Fruit fly (Drosophila melanogaster) whole organism, embryonic: ENCODE measurements around the gene CG4949.

Experiments
- Abd-B ChIP-seq: fragments of 200-800 bp; sonication (Bioruptor generic); optimal IDR thresholded peaks from 2 replicates; lab custom pipeline; 2018; ENCODE audit warnings: missing biosample characterization, mild to moderate bottlenecking, missing genetic modification characterization, moderate library complexity
- Ada2b ChIP-seq: fragments of 200-800 bp; sonication (Bioruptor generic); IDR thresholded peaks from 2 replicates; pipeline ENCODE4 v1.3.6; 2022; ENCODE audit warnings: missing biosample characterization, missing genetic modification characterization
- B-H2 ChIP-seq: fragments of 200-800 bp; sonication (Bioruptor generic); optimal IDR thresholded peaks from 2 replicates; lab custom pipeline; 2018; ENCODE audit warnings: missing biosample characterization, mild to moderate bottlenecking, missing genetic modification characterization
- CG10565 ChIP-seq: fragments of 200-800 bp; sonication (Bioruptor generic); optimal IDR thresholded peaks from 3 replicates; lab custom pipeline; 2016; ENCODE audit warnings: missing biosample characterization, mild to moderate bottlenecking, missing genetic modification characterization
- CG11695 ChIP-seq: fragments of 200-800 bp; sonication (Bioruptor generic); IDR thresholded peaks from 3 replicates; pipeline ENCODE4 v1.3.6; 2022; ENCODE audit warnings: missing biosample characterization, missing genetic modification characterization
- CG12155 ChIP-seq: fragments of 200-800 bp; sonication (Bioruptor generic); optimal IDR thresholded peaks from 3 replicates; lab custom pipeline; 2016; ENCODE audit warnings: missing biosample characterization, missing genetic modification characterization
- CG12219 ChIP-seq: fragments of 200-800 bp; sonication (Bioruptor generic); optimal IDR thresholded peaks from 3 replicates; lab custom pipeline; 2018; ENCODE audit warnings: missing biosample characterization, mild to moderate bottlenecking, missing genetic modification characterization
- CG12942 ChIP-seq: fragments of 200-800 bp; sonication (Bioruptor generic); optimal IDR thresholded peaks from 3 replicates; lab custom pipeline; 2016; ENCODE audit warnings: missing biosample characterization, missing genetic modification characterization
- CG14667 ChIP-seq: fragments of 200-800 bp; sonication (Bioruptor generic); IDR thresholded peaks from 2 replicates; pipeline ENCODE4 v1.3.6; 2022; ENCODE audit warnings: missing biosample characterization, missing genetic modification characterization
- CG15514 ChIP-seq: fragments of 200-800 bp; sonication (Bioruptor generic); optimal IDR thresholded peaks from 3 replicates; lab custom pipeline; 2017; ENCODE audit warnings: missing biosample characterization, missing genetic modification characterization, mild to moderate bottlenecking, moderate library complexity, missing genetic modification reagents
- CG16815 ChIP-seq: fragments of 200-800 bp; sonication (Bioruptor generic); optimal IDR thresholded peaks from 3 replicates; lab custom pipeline; 2017; ENCODE audit warnings: missing biosample characterization, mild to moderate bottlenecking, missing genetic modification characterization
- CG17359 ChIP-seq: fragments of 200-800 bp; sonication (Bioruptor generic); optimal IDR thresholded peaks from 3 replicates; lab custom pipeline; 2018; ENCODE audit warnings: missing biosample characterization, mild to moderate bottlenecking, missing genetic modification characterization, moderate library complexity
- CG18262 ChIP-seq: fragments of 200-800 bp; optimal IDR thresholded peaks from 3 replicates; lab custom pipeline; 2019; ENCODE audit warnings: missing biosample characterization, mild to moderate bottlenecking, missing genetic modification characterization, moderate library complexity
- CG33557 ChIP-seq: fragments of 200-800 bp; sonication (Bioruptor generic); optimal IDR thresholded peaks from 2 replicates; lab custom pipeline; 2019; ENCODE audit warnings: missing biosample characterization, mild to moderate bottlenecking, missing genetic modification characterization, moderate library complexity
- CG7372 ChIP-seq: fragments of 200-800 bp; sonication (Bioruptor generic); IDR thresholded peaks from 2 replicates; pipeline ENCODE4 v1.3.6; 2022; ENCODE audit warnings: missing biosample characterization, missing genetic modification characterization
- CG9932 ChIP-seq: fragments of 200-800 bp; sonication (Bioruptor generic); IDR thresholded peaks from 2 replicates; pipeline ENCODE4 v1.3.6; 2022; ENCODE audit warnings: missing biosample characterization, missing genetic modification characterization
- D19B ChIP-seq: fragments of 200-800 bp; sonication (Bioruptor generic); optimal IDR thresholded peaks from 2 replicates; lab custom pipeline; 2017; ENCODE audit warnings: missing biosample characterization, mild to moderate bottlenecking, missing genetic modification characterization
- ERR ChIP-seq: fragments of 200-800 bp; sonication (Bioruptor generic); optimal IDR thresholded peaks from 2 replicates; lab custom pipeline; 2016; ENCODE audit warnings: missing biosample characterization, missing genetic modification characterization
- Ets97D ChIP-seq: fragments of 200-800 bp; sonication (Bioruptor generic); optimal IDR thresholded peaks from 3 replicates; lab custom pipeline; 2016; ENCODE audit warnings: missing biosample characterization, missing genetic modification characterization
- HLH3B ChIP-seq: fragments of 200-800 bp; sonication (Bioruptor generic); IDR thresholded peaks from 2 replicates; pipeline ENCODE4 v1.3.6; 2022; ENCODE audit warnings: missing biosample characterization, missing genetic modification characterization
- HLH4C ChIP-seq: fragments of 200-800 bp; sonication (Bioruptor generic); IDR thresholded peaks from 3 replicates; pipeline ENCODE4 v1.3.6; 2022; ENCODE audit warnings: missing biosample characterization, missing genetic modification characterization; ENCODE audit not compliant: partially characterized antibody
- Med ChIP-seq: fragments of 200-800 bp; sonication (Bioruptor generic); peaks from one replicate; lab custom pipeline; 2016; ENCODE audit warnings: missing biosample characterization, missing genetic modification characterization, mild to moderate bottlenecking, inconsistent platforms, moderate library complexity
- Mrtf ChIP-seq: fragments of 200-800 bp; sonication (Bioruptor generic); IDR thresholded peaks from 3 replicates; pipeline ENCODE4 v1.3.6; 2022; ENCODE audit warnings: missing biosample characterization, missing genetic modification characterization
- Myb ChIP-seq: fragments of 200-800 bp; sonication (Bioruptor generic); optimal IDR thresholded peaks from 2 replicates; lab custom pipeline; 2016; ENCODE audit warnings: missing biosample characterization, missing genetic modification characterization
- NFAT ChIP-seq: fragments of 200-800 bp; sonication (Bioruptor generic); IDR thresholded peaks from 2 replicates; pipeline ENCODE4 v1.3.6; 2022; ENCODE audit warnings: missing biosample characterization, missing genetic modification characterization
- Neu2 ChIP-seq: fragments of 200-800 bp; sonication (Bioruptor generic); optimal IDR thresholded peaks from 3 replicates; lab custom pipeline; 2016; ENCODE audit warnings: missing biosample characterization, missing genetic modification characterization, borderline replicate concordance
- Nf-YC ChIP-seq: fragments of 200-800 bp; optimal IDR thresholded peaks from 3 replicates; lab custom pipeline; 2019; ENCODE audit warnings: missing biosample characterization, mild to moderate bottlenecking, missing genetic modification characterization, moderate library complexity
- Pdp1 ChIP-seq, 2 experiments: fragments of 200-800 bp; sonication (Bioruptor generic); optimal IDR thresholded peaks; 3 replicates each; lab custom pipeline; 2016; ENCODE audit warnings: missing biosample characterization in 2 of 2, missing genetic modification characterization in 2 of 2, mild to moderate bottlenecking in 1 of 2, moderate library complexity in 1 of 2
- Ssrp ChIP-seq: fragments of 200-800 bp; sonication (Bioruptor generic); optimal IDR thresholded peaks from 2 replicates; lab custom pipeline; 2018; ENCODE audit warnings: missing biosample characterization, mild to moderate bottlenecking, missing genetic modification characterization, moderate library complexity
- Stat92E ChIP-seq, 3 experiments: fragments of >200 bp in 2 of 3; fragments of 200-800 bp in 1 of 3; sonication (Bioruptor generic) in 1 of 3; optimal IDR thresholded peaks; 2 replicates each; lab custom pipeline; 2017 to 2019; ENCODE audit warnings: missing biosample characterization in 3 of 3, missing genetic modification characterization in 3 of 3, mild to moderate bottlenecking in 1 of 3, moderate library complexity in 1 of 3
- Xrp1 ChIP-seq: fragments of 200-800 bp; sonication (Bioruptor generic); IDR thresholded peaks from 2 replicates; pipeline ENCODE4 v1.3.6; 2022; ENCODE audit warnings: missing biosample characterization, missing genetic modification characterization
- al ChIP-seq: fragments of 200-800 bp; sonication (Bioruptor generic); IDR thresholded peaks from 2 replicates; pipeline ENCODE4 v1.3.6; 2022; ENCODE audit warnings: missing biosample characterization, missing genetic modification characterization
- bbx ChIP-seq: fragments of 200-800 bp; sonication (Bioruptor generic); IDR thresholded peaks from 2 replicates; pipeline ENCODE4 v1.3.6; 2022; ENCODE audit warnings: missing biosample characterization, missing genetic modification characterization; ENCODE audit not compliant: partially characterized antibody
- cato ChIP-seq: fragments of 200-800 bp; sonication (Bioruptor generic); optimal IDR thresholded peaks from 2 replicates; lab custom pipeline; 2016; ENCODE audit warnings: missing biosample characterization, missing genetic modification characterization, borderline replicate concordance
- croc ChIP-seq: fragments of 200-800 bp; sonication (Bioruptor generic); conservative IDR thresholded peaks from 3 replicates; pipeline ENCODE4 v1.3.6; 2022; ENCODE audit warnings: missing biosample characterization, missing genetic modification characterization
- exex ChIP-seq: fragments of 200-800 bp; sonication (Bioruptor generic); optimal IDR thresholded peaks from 4 replicates; lab custom pipeline; 2018; ENCODE audit warnings: missing biosample characterization, mild to moderate bottlenecking, missing genetic modification characterization, moderate library complexity
- grau ChIP-seq: fragments of 200-800 bp; optimal IDR thresholded peaks from 3 replicates; lab custom pipeline; 2019; ENCODE audit warnings: missing biosample characterization, mild to moderate bottlenecking, missing genetic modification characterization, moderate library complexity
- gsb-n ChIP-seq: fragments of 200-800 bp; sonication (Bioruptor generic); optimal IDR thresholded peaks from 3 replicates; lab custom pipeline; 2018; ENCODE audit warnings: missing biosample characterization, mild to moderate bottlenecking, missing genetic modification characterization
- jigr1 ChIP-seq: fragments of 200-800 bp; sonication (Bioruptor generic); IDR thresholded peaks from 3 replicates; pipeline ENCODE4 v1.3.6; 2022; ENCODE audit warnings: missing biosample characterization, missing genetic modification characterization
- lab ChIP-seq: fragments of 200-800 bp; sonication (Bioruptor generic); optimal IDR thresholded peaks from 3 replicates; lab custom pipeline; 2017; ENCODE audit warnings: missing biosample characterization, missing genetic modification characterization, mild to moderate bottlenecking, moderate library complexity, missing genetic modification reagents
- nom ChIP-seq: fragments of 200-800 bp; sonication (Bioruptor generic); optimal IDR thresholded peaks from 2 replicates; lab custom pipeline; 2017; ENCODE audit warnings: missing biosample characterization, missing genetic modification characterization, mild to moderate bottlenecking, moderate library complexity, missing genetic modification reagents
- odd ChIP-seq: fragments of 200-800 bp; sonication (Bioruptor generic); optimal IDR thresholded peaks from 2 replicates; lab custom pipeline; 2017; ENCODE audit warnings: missing biosample characterization, mild to moderate bottlenecking, missing genetic modification characterization
- sens-2 ChIP-seq: fragments of 200-800 bp; sonication (Bioruptor generic); IDR thresholded peaks from 2 replicates; pipeline ENCODE4 v1.3.6; 2022; ENCODE audit warnings: missing biosample characterization, missing genetic modification characterization
- slbo ChIP-seq: fragments of 200-800 bp; sonication (Bioruptor generic); IDR thresholded peaks from 2 replicates; pipeline ENCODE4 v1.3.6; 2022; ENCODE audit warnings: missing biosample characterization, missing genetic modification characterization
- ssp ChIP-seq: fragments of 200-800 bp; sonication (Bioruptor generic); IDR thresholded peaks from 2 replicates; pipeline ENCODE4 v1.3.6; 2022; ENCODE audit warnings: missing biosample characterization, missing genetic modification characterization
- tin ChIP-seq: fragments of 200-800 bp; sonication (Bioruptor generic); optimal IDR thresholded peaks from 3 replicates; lab custom pipeline; 2016; ENCODE audit warnings: missing biosample characterization, missing genetic modification characterization
- unc-4 ChIP-seq: fragments of 200-800 bp; sonication (Bioruptor generic); IDR thresholded peaks from 2 replicates; pipeline ENCODE4 v1.3.6; 2022; ENCODE audit warnings: missing biosample characterization, missing genetic modification characterization; ENCODE audit not compliant: partially characterized antibody
- zen2 ChIP-seq: fragments of 200-800 bp; sonication (Bioruptor generic); IDR thresholded peaks from 3 replicates; pipeline ENCODE4 v1.3.6; 2022; ENCODE audit warnings: missing biosample characterization, missing genetic modification characterization; ENCODE audit not compliant: partially characterized antibody

The CG4949 gene

dm6 chrX:17129733-17130466, 51.3 kb downstream of the CG4949 start (continued):
- TF ChIP-seq NFAT (GFP tag; lab: Robert Waterston, UW) (peak; percentile 53; the same call in 1 of the 2 replicates), CG9932 (GFP tag; lab: Robert Waterston, UW) (no peak; the same call in none of the 2 replicates), HLH3B (GFP tag; lab: Robert Waterston, UW) (peak; percentile 82), unc-4 (GFP tag; lab: Robert Waterston, UW) (no peak), Med (GFP tag; lab: Kevin White, UChicago) (peak; percentile 90), Myb (GFP tag; lab: Kevin White, UChicago) (no peak), odd (GFP tag; lab: Kevin White, UChicago) (peak; percentile 72), gsb-n (tag; lab: Kevin White, UChicago) (peak; percentile 86), al (peak; percentile 74), Ets97D (no peak), Stat92E (GFP tag; optimal IDR thresholded peaks at IDR 0.05; lab: Kevin White, UChicago) (no peak), zen2 (no peak), CG12219 (GFP tag; lab: Kevin White, UChicago) (peak; percentile 27), CG12942 (GFP tag; lab: Kevin White, UChicago) (peak; percentile 53), CG15514 (GFP tag; lab: Kevin White, UChicago) (peak; percentile 63), B-H2 (peak; percentile 13), ERR (GFP tag; lab: Kevin White, UChicago) (no peak), croc (GFP tag; lab: Robert Waterston, UW) (peak; percentile 45), ssp (GFP tag; lab: Robert Waterston, UW) (peak; percentile 54; the same call in 1 of the 2 replicates), bbx (no peak), CG16815 (GFP tag; lab: Kevin White, UChicago) (peak; percentile 9), Ada2b (peak; percentile 72), Ssrp (peak; percentile 70), cato (GFP tag; lab: Kevin White, UChicago) (peak; percentile 42), D19B (GFP tag; lab: Kevin White, UChicago) (peak; percentile 68), exex (tag; lab: Kevin White, UChicago) (peak; percentile 62), Nf-YC (tag; lab: Kevin White, UChicago) (peak; percentile 73), CG18262 (tag; lab: Kevin White, UChicago) (peak; percentile 87), CG17359 (tag; lab: Kevin White, UChicago) (peak; percentile 92), CG7372 (GFP tag; lab: Robert Waterston, UW) (peak; percentile 47; the same call in 1 of the 2 replicates), jigr1 (GFP tag; lab: Robert Waterston, UW) (no peak), sens-2 (GFP tag; lab: Robert Waterston, UW) (peak; percentile 41; the same call in 1 of the 2 replicates), lab (peak; percentile 91), Pdp1 (GFP tag; optimal IDR thresholded peaks at IDR 0.05; lab: Kevin White, UChicago) (peak in 1 of 2 experiments; percentile 45), CG12155 (GFP tag; lab: Kevin White, UChicago) (peak; percentile 58), CG14667 (GFP tag; lab: Robert Waterston, UW) (peak; percentile 63; the same call in 1 of the 2 replicates), CG11695 (GFP tag; lab: Robert Waterston, UW) (peak; percentile 85), Xrp1 (GFP tag; lab: Robert Waterston, UW) (peak; percentile 84), Neu2 (GFP tag; lab: Kevin White, UChicago) (no peak), grau (tag; lab: Kevin White, UChicago) (peak; percentile 88), CG10565 (GFP tag; lab: Kevin White, UChicago) (no peak), slbo (GFP tag; lab: Robert Waterston, UW) (peak; percentile 82), Mrtf (GFP tag; lab: Robert Waterston, UW) (peak; percentile 53; the same call in 1 of the 3 replicates), nom (GFP tag; lab: Kevin White, UChicago) (no peak), HLH4C (GFP tag; lab: Robert Waterston, UW) (no peak), CG33557 (GFP tag; lab: Kevin White, UChicago) (peak; percentile 29), tin (GFP tag; lab: Kevin White, UChicago) (peak; percentile 33), Abd-B (GFP tag; lab: Kevin White, UChicago) (no peak)
